Worm (Caenorhabditis elegans): ENCODE data around the gene str-14.

DNA sequence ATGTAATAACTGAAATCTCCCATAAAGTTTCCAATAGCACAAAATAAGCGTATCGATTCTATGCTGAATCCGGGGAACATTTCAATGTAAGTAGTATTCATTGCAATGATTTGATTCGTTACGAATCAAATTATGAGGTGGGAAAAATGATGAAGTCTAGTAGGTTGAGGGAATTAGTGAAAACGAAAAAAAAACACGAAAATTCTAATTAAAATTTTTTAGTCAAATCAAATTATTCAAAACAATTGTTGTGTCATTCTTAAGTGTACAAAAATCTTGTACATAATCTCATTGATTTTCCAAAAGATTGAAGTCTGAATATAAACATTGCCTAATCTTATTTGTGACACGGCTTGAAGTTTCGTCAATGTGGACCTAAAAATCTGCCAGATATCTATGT, 30.5 kb downstream of the str-14 start, which contains the start of gene srw-29:
- TF ChIP-seq W03F9.2 (tag; optimal IDR thresholded peaks at IDR 0.05) (no peak), him-1 (tag; optimal IDR thresholded peaks at IDR 0.05) (no peak), dao-5 (tag; optimal IDR thresholded peaks at IDR 0.05) (no peak)

Measured in whole organism, L4/young adult.